Worm (Caenorhabditis elegans): ENCODE measurements around the gene Y57G11C.43.

- no peak for TF ChIP-seq T22C8.4 (GFP tag; IDR thresholded peaks at IDR 0.05)
- TF ChIP-seq klf-2 (GFP tag; conservative IDR thresholded peaks at IDR 0.05): no peak
- TF ChIP-seq ref-1 (GFP tag; conservative IDR thresholded peaks at IDR 0.05): no peak
- no peak for TF ChIP-seq cog-1 (tag; optimal IDR thresholded peaks at IDR 0.05)
Observed at ce11 chrIV:14802316-14802715, 33.1 kb downstream of the Y57G11C.43 start, which contains the start of gene Y57G11C.1142.
